Fruit fly (Drosophila melanogaster) whole organism, embryonic: Measurements from ENCODE around the gene CG42324.

ENCODE experiments used
- Aef1 ChIP-seq: fragments of 200-800 bp; sonication (Bioruptor generic); IDR thresholded peaks from 3 replicates; pipeline ENCODE4 v1.3.6; 2022; ENCODE audit warnings: missing biosample characterization, missing genetic modification characterization
- CG10209 ChIP-seq: fragments of 200-800 bp; sonication (Bioruptor generic); optimal IDR thresholded peaks from 3 replicates; lab custom pipeline; 2017; ENCODE audit warnings: missing biosample characterization, mild to moderate bottlenecking, missing genetic modification characterization, missing genetic modification reagents
- CG10274 ChIP-seq: fragments of 200-800 bp; sonication (Bioruptor generic); optimal IDR thresholded peaks from 3 replicates; lab custom pipeline; 2017; ENCODE audit warnings: missing biosample characterization, mild to moderate bottlenecking, missing genetic modification characterization
- CG12299 ChIP-seq: fragments of 200-800 bp; sonication (Bioruptor generic); optimal IDR thresholded peaks from 2 replicates; lab custom pipeline; 2018; ENCODE audit warnings: missing biosample characterization, mild to moderate bottlenecking, missing genetic modification characterization
- CG12769 ChIP-seq: fragments of 200-800 bp; sonication (Bioruptor generic); optimal IDR thresholded peaks from 2 replicates; lab custom pipeline; 2019; ENCODE audit warnings: missing biosample characterization, mild to moderate bottlenecking, missing genetic modification characterization, moderate library complexity
- CG14050 ChIP-seq: fragments of 200-800 bp; sonication (Bioruptor generic); IDR thresholded peaks from 3 replicates; pipeline ENCODE4 v1.3.6; 2022; ENCODE audit warnings: missing biosample characterization, missing genetic modification characterization
- CG15696 ChIP-seq: fragments of 200-800 bp; sonication (Bioruptor generic); optimal IDR thresholded peaks from 2 replicates; lab custom pipeline; 2019; ENCODE audit warnings: missing biosample characterization, mild to moderate bottlenecking, missing genetic modification characterization, moderate library complexity
- CG17385 ChIP-seq: fragments of 200-800 bp; sonication (Bioruptor generic); optimal IDR thresholded peaks from 3 replicates; lab custom pipeline; 2018; ENCODE audit warnings: missing biosample characterization, mild to moderate bottlenecking, missing genetic modification characterization
- CG1792 ChIP-seq: fragments of 200-800 bp; sonication (Bioruptor generic); optimal IDR thresholded peaks from 2 replicates; lab custom pipeline; 2016; ENCODE audit warnings: missing biosample characterization, missing genetic modification characterization
- CG18011 ChIP-seq: fragments of 200-800 bp; sonication (Bioruptor generic); optimal IDR thresholded peaks from 2 replicates; lab custom pipeline; 2017; ENCODE audit warnings: missing biosample characterization, missing genetic modification characterization, mild to moderate bottlenecking, moderate library complexity, missing genotype
- CG18619 ChIP-seq: fragments of 200-800 bp; sonication (Bioruptor generic); optimal IDR thresholded peaks from 3 replicates; lab custom pipeline; 2017; ENCODE audit warnings: missing biosample characterization, mild to moderate bottlenecking, missing genetic modification characterization
- CG2129 ChIP-seq: fragments of 200-800 bp; sonication (Bioruptor generic); IDR thresholded peaks from 2 replicates; pipeline ENCODE4 v1.3.6; 2022; ENCODE audit warnings: missing biosample characterization, missing genetic modification characterization; ENCODE audit not compliant: partially characterized antibody
- CG2202 ChIP-seq: fragments of 200-800 bp; sonication (Bioruptor generic); optimal IDR thresholded peaks from 2 replicates; lab custom pipeline; 2018; ENCODE audit warnings: missing biosample characterization, mild to moderate bottlenecking, missing genetic modification characterization
- CG30431 ChIP-seq: fragments of 200-800 bp; sonication (Bioruptor generic); optimal IDR thresholded peaks from 2 replicates; lab custom pipeline; 2017; ENCODE audit warnings: missing biosample characterization, missing genetic modification characterization
- CG31441 ChIP-seq: fragments of 200-800 bp; sonication (Bioruptor generic); IDR thresholded peaks from 2 replicates; pipeline ENCODE4 v1.3.6; 2022; ENCODE audit warnings: missing biosample characterization, missing genetic modification characterization
- CG34224 ChIP-seq: fragments of 200-800 bp; sonication (Bioruptor generic); IDR thresholded peaks from 3 replicates; pipeline ENCODE4 v1.3.6; 2022; ENCODE audit warnings: missing biosample characterization, missing genetic modification characterization; ENCODE audit not compliant: partially characterized antibody
- CG4820 ChIP-seq: fragments of 200-800 bp; sonication (Bioruptor generic); optimal IDR thresholded peaks from 3 replicates; lab custom pipeline; 2016; ENCODE audit warnings: missing biosample characterization, missing genetic modification characterization
- CG6654 ChIP-seq: fragments of 200-800 bp; sonication (Bioruptor generic); optimal IDR thresholded peaks from 2 replicates; lab custom pipeline; 2017; ENCODE audit warnings: missing biosample characterization, mild to moderate bottlenecking, missing genetic modification characterization
- CG8765 ChIP-seq: fragments of 200-800 bp; sonication (Bioruptor generic); IDR thresholded peaks from 2 replicates; pipeline ENCODE4 v1.3.6; 2022; ENCODE audit warnings: missing biosample characterization, missing genetic modification characterization
- CG9817 ChIP-seq: fragments of 200-800 bp; sonication (Bioruptor generic); optimal IDR thresholded peaks from 2 replicates; lab custom pipeline; 2018; ENCODE audit warnings: missing biosample characterization, mild to moderate bottlenecking, missing genetic modification characterization, moderate library complexity
- D ChIP-seq, 2 experiments: fragments of 200-800 bp in 1 of 2; fragments of >200 bp in 1 of 2; sonication (Bioruptor generic) in 1 of 2; optimal IDR thresholded peaks; 2 replicates in 1 of 2; 3 replicates in 1 of 2; lab custom pipeline; 2017; ENCODE audit warnings: mild to moderate bottlenecking in 1 of 2, missing biosample characterization in 1 of 2, missing genetic modification characterization in 1 of 2, missing genetic modification reagents in 1 of 2
- Dp ChIP-seq: fragments of 200-800 bp; sonication (Bioruptor generic); optimal IDR thresholded peaks from 2 replicates; lab custom pipeline; 2018; ENCODE audit warnings: missing biosample characterization, mild to moderate bottlenecking, missing genetic modification characterization, moderate library complexity
- E2f2 ChIP-seq: fragments of 200-800 bp; sonication (Bioruptor generic); IDR thresholded peaks from 2 replicates; pipeline ENCODE4 v1.3.6; 2022; ENCODE audit warnings: missing biosample characterization, missing genetic modification characterization
- Gsc ChIP-seq: fragments of 200-800 bp; sonication (Bioruptor generic); IDR thresholded peaks from 2 replicates; pipeline ENCODE4 v1.3.6; 2022; ENCODE audit warnings: missing biosample characterization, missing genetic modification characterization
- Hr51 ChIP-seq, 2 experiments: fragments of 200-800 bp; sonication (Bioruptor generic); optimal IDR thresholded peaks; 2 replicates in 1 of 2; 3 replicates in 1 of 2; lab custom pipeline; 2016 to 2018; ENCODE audit warnings: missing biosample characterization in 2 of 2, missing genetic modification characterization in 2 of 2, mild to moderate bottlenecking in 1 of 2, moderate library complexity in 1 of 2
- Hr78 ChIP-seq, 2 experiments: fragments of 200-800 bp in 1 of 2; fragments of >200 bp in 1 of 2; sonication (Bioruptor generic) in 1 of 2; optimal IDR thresholded peaks; 2 replicates each; lab custom pipeline; 2017 to 2019; ENCODE audit warnings: missing biosample characterization in 2 of 2, missing genetic modification characterization in 2 of 2, mild to moderate bottlenecking in 1 of 2, moderate library complexity in 1 of 2
- Hsf ChIP-seq: fragments of 200-800 bp; sonication (Bioruptor generic); optimal IDR thresholded peaks from 3 replicates; lab custom pipeline; 2016; ENCODE audit warnings: missing biosample characterization, missing genetic modification characterization
- Jarid2 ChIP-seq: fragments of 200-800 bp; sonication (Bioruptor generic); optimal IDR thresholded peaks from 3 replicates; lab custom pipeline; 2017; ENCODE audit warnings: mild to moderate bottlenecking, missing biosample characterization, missing genetic modification reagents, missing genetic modification characterization
- MBD-R2 ChIP-seq: fragments of 200-800 bp; sonication (Bioruptor generic); IDR thresholded peaks from 2 replicates; pipeline ENCODE4 v1.3.6; 2022; ENCODE audit warnings: missing biosample characterization, missing genetic modification characterization
- NFAT ChIP-seq: fragments of 200-800 bp; sonication (Bioruptor generic); IDR thresholded peaks from 2 replicates; pipeline ENCODE4 v1.3.6; 2022; ENCODE audit warnings: missing biosample characterization, missing genetic modification characterization
- Nf-YB ChIP-seq: fragments of 200-800 bp; sonication (Bioruptor generic); optimal IDR thresholded peaks from 3 replicates; lab custom pipeline; 2019; ENCODE audit warnings: missing biosample characterization, mild to moderate bottlenecking, missing genetic modification characterization, moderate library complexity
- Oli ChIP-seq: fragments of 200-800 bp; sonication (Bioruptor generic); optimal IDR thresholded peaks from 2 replicates; lab custom pipeline; 2018; ENCODE audit warnings: missing biosample characterization, mild to moderate bottlenecking, missing genetic modification characterization, moderate library complexity
- ato ChIP-seq: fragments of 200-800 bp; sonication (Bioruptor generic); IDR thresholded peaks from 2 replicates; pipeline ENCODE4 v1.3.6; 2022; ENCODE audit warnings: missing biosample characterization, missing genetic modification characterization; ENCODE audit not compliant: partially characterized antibody
- corto ChIP-seq: fragments of 200-800 bp; sonication (Bioruptor generic); optimal IDR thresholded peaks from 2 replicates; lab custom pipeline; 2016; ENCODE audit warnings: missing biosample characterization, mild to moderate bottlenecking, missing genetic modification characterization, moderate library complexity
- danr ChIP-seq: fragments of 200-800 bp; sonication (Bioruptor generic); IDR thresholded peaks from 2 replicates; pipeline ENCODE4 v1.3.6; 2022; ENCODE audit warnings: missing biosample characterization, missing genetic modification characterization
- esg ChIP-seq: fragments of 200-800 bp; sonication (Bioruptor generic); conservative IDR thresholded peaks from 2 replicates; pipeline ENCODE4 v1.3.6; 2022; ENCODE audit warnings: missing biosample characterization, missing genetic modification characterization
- ftz-f1 ChIP-seq: fragments of 200-800 bp; sonication (Bioruptor generic); optimal IDR thresholded peaks from 2 replicates; lab custom pipeline; 2016; ENCODE audit warnings: missing biosample characterization, missing genetic modification characterization
- grau ChIP-seq: fragments of 200-800 bp; optimal IDR thresholded peaks from 3 replicates; lab custom pipeline; 2019; ENCODE audit warnings: missing biosample characterization, mild to moderate bottlenecking, missing genetic modification characterization, moderate library complexity
- grn ChIP-seq: fragments of 200-800 bp; sonication (Bioruptor generic); optimal IDR thresholded peaks from 3 replicates; lab custom pipeline; 2017; ENCODE audit warnings: missing biosample characterization, missing genetic modification characterization
- gro ChIP-seq: fragments of 200-800 bp; sonication (Bioruptor generic); optimal IDR thresholded peaks from 2 replicates; lab custom pipeline; 2016; ENCODE audit warnings: missing biosample characterization, missing genetic modification characterization
- luna ChIP-seq: fragments of 200-800 bp; sonication (Bioruptor generic); optimal IDR thresholded peaks from 2 replicates; lab custom pipeline; 2016; ENCODE audit warnings: missing biosample characterization, missing genetic modification characterization
- onecut ChIP-seq: fragments of 200-800 bp; sonication (Bioruptor generic); IDR thresholded peaks from 2 replicates; pipeline ENCODE4 v1.3.6; 2022; ENCODE audit warnings: missing biosample characterization, missing genetic modification characterization
- phol ChIP-seq: fragments of 200-800 bp; sonication (Bioruptor generic); optimal IDR thresholded peaks from 3 replicates; lab custom pipeline; 2018; ENCODE audit warnings: missing biosample characterization, mild to moderate bottlenecking, missing genetic modification characterization, moderate library complexity
- pros ChIP-seq: fragments of 200-800 bp; sonication (Bioruptor generic); optimal IDR thresholded peaks from 3 replicates; lab custom pipeline; 2019; ENCODE audit warnings: missing biosample characterization, mild to moderate bottlenecking, missing genetic modification characterization, moderate library complexity
- pum ChIP-seq: fragments of 200-800 bp; sonication (Bioruptor generic); optimal IDR thresholded peaks from 2 replicates; lab custom pipeline; 2016; ENCODE audit warnings: missing biosample characterization, missing genetic modification characterization
- salm ChIP-seq: fragments of 200-800 bp; sonication (Bioruptor generic); optimal IDR thresholded peaks from 2 replicates; lab custom pipeline; 2018; ENCODE audit warnings: missing biosample characterization, mild to moderate bottlenecking, missing genetic modification characterization
- slbo ChIP-seq: fragments of 200-800 bp; sonication (Bioruptor generic); IDR thresholded peaks from 2 replicates; pipeline ENCODE4 v1.3.6; 2022; ENCODE audit warnings: missing biosample characterization, missing genetic modification characterization
- tio ChIP-seq: fragments of 200-800 bp; sonication (Bioruptor generic); optimal IDR thresholded peaks from 2 replicates; lab custom pipeline; 2017; ENCODE audit warnings: missing biosample characterization, missing genetic modification characterization, inconsistent platforms
- zf30C ChIP-seq: fragments of 200-800 bp; sonication (Bioruptor generic); optimal IDR thresholded peaks from 3 replicates; lab custom pipeline; 2018; ENCODE audit warnings: missing biosample characterization, mild to moderate bottlenecking, missing genetic modification characterization

The CG42324 gene

DNA sequence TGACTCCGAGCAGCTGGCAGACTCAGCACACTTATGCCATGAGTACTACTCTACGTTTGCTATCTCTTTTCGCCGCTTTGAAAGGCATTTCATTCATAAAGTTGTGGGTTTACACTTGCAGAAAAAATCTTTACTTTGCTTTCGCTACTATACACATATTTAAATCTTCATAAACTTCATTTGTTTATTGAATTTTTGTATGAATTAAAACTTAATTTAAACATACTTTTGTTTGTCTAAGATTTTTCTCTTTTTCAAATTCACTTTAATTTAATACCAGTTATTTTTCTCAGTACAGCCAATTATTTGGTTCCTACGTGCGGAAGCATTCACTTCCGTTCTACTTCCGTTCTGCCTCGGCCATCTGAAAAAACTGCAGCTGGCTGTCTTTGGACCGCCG lies 33.8 kb upstream of the CG42324 start (continued):
- peak; percentile 60 for TF ChIP-seq CG10209 (GFP tag; lab: Kevin White, UChicago)
- no peak for TF ChIP-seq CG12299 (tag; lab: Kevin White, UChicago)
- TF ChIP-seq CG18011 (GFP tag; lab: Kevin White, UChicago): no peak
- TF ChIP-seq Hsf (GFP tag; lab: Kevin White, UChicago): peak; percentile 66
- no peak for TF ChIP-seq CG9817 (tag; lab: Kevin White, UChicago)
- TF ChIP-seq tio (GFP tag; lab: Kevin White, UChicago): peak; percentile 53
- no peak for TF ChIP-seq danr (GFP tag; lab: Robert Waterston, UW)
- TF ChIP-seq Hr51 (GFP tag; optimal IDR thresholded peaks at IDR 0.05; lab: Kevin White, UChicago): peak; percentile 48 to 77
- peak; percentile 81 for TF ChIP-seq CG15696 (tag; lab: Kevin White, UChicago)
- TF ChIP-seq CG4820 (GFP tag; lab: Kevin White, UChicago): peak; percentile 70
- peak; percentile 81 for TF ChIP-seq CG31441 (GFP tag; lab: Robert Waterston, UW)
- peak; percentile 55 for TF ChIP-seq pum (GFP tag; lab: Kevin White, UChicago)
- TF ChIP-seq pros: peak; percentile 62
- TF ChIP-seq grn (GFP tag; lab: Kevin White, UChicago): no peak
- TF ChIP-seq salm (tag; lab: Kevin White, UChicago): peak; percentile 54
- TF ChIP-seq Gsc: no peak
- TF ChIP-seq luna (GFP tag; lab: Kevin White, UChicago): no peak
- no peak for TF ChIP-seq gro (GFP tag; lab: Kevin White, UChicago)
- TF ChIP-seq CG34224 (GFP tag; lab: Robert Waterston, UW): no peak
- TF ChIP-seq ato: no peak
- TF ChIP-seq CG17385: peak; percentile 69
- no peak for TF ChIP-seq CG10274 (GFP tag; lab: Kevin White, UChicago)
- TF ChIP-seq CG2129 (GFP tag; lab: Robert Waterston, UW): no peak
- TF ChIP-seq Hr78 (GFP tag; optimal IDR thresholded peaks at IDR 0.05; lab: Kevin White, UChicago): peak in 1 of 2 experiments; percentile 26
- TF ChIP-seq CG12769 (tag; lab: Kevin White, UChicago): no peak
- TF ChIP-seq CG30431 (GFP tag; lab: Kevin White, UChicago): no peak
- peak; percentile 80 for TF ChIP-seq phol (tag; lab: Kevin White, UChicago)
- TF ChIP-seq CG8765 (GFP tag; lab: Robert Waterston, UW): no peak
- TF ChIP-seq Aef1 (GFP tag; lab: Robert Waterston, UW): no peak
- TF ChIP-seq CG1792 (GFP tag; lab: Kevin White, UChicago): no peak
- TF ChIP-seq NFAT: no peak
- no peak for TF ChIP-seq D (optimal IDR thresholded peaks at IDR 0.05; lab: Kevin White, UChicago)
- TF ChIP-seq D (GFP tag; optimal IDR thresholded peaks at IDR 0.05; lab: Kevin White, UChicago): peak; percentile 66
- TF ChIP-seq Oli (tag; lab: Kevin White, UChicago): peak; percentile 79
- TF ChIP-seq onecut (GFP tag; lab: Robert Waterston, UW): peak; percentile 52
- TF ChIP-seq CG6654 (GFP tag; lab: Kevin White, UChicago): peak; percentile 6
- TF ChIP-seq Nf-YB (GFP tag; lab: Kevin White, UChicago): peak; percentile 53
- peak; percentile 14 for TF ChIP-seq CG18619
- TF ChIP-seq slbo: peak; percentile 51
- no peak for TF ChIP-seq CG14050 (GFP tag; lab: Robert Waterston, UW)
- peak; percentile 34; the same call in 1 of the 2 replicates for TF ChIP-seq E2f2
- TF ChIP-seq zf30C (GFP tag; lab: Kevin White, UChicago): peak; percentile 87
- peak; percentile 11; the same call in 1 of the 2 replicates for TF ChIP-seq MBD-R2 (GFP tag; lab: Robert Waterston, UW)
- peak; percentile 75 for TF ChIP-seq grau (tag; lab: Kevin White, UChicago)
- peak; percentile 50; the same call in 1 of the 2 replicates for TF ChIP-seq esg (GFP tag; lab: Robert Waterston, UW)
- TF ChIP-seq CG2202 (tag; lab: Kevin White, UChicago): peak; percentile 46
- TF ChIP-seq corto (GFP tag; lab: Kevin White, UChicago): no peak
- TF ChIP-seq Dp (GFP tag; lab: Kevin White, UChicago): no peak
- peak; percentile 10 for TF ChIP-seq Jarid2
- no peak for TF ChIP-seq ftz-f1 (GFP tag; lab: Kevin White, UChicago)
